Worm (Caenorhabditis elegans) whole organism, L4/young adult: ENCODE data around the gene H20J04.4.

ENCODE experiments used
- W03F9.2 ChIP-seq: fragments of 150-350 bp; optimal IDR thresholded peaks from 2 replicates; lab custom pipeline; 2014; ENCODE audit warnings: missing biosample characterization, missing genetic modification characterization
- him-1 ChIP-seq: sonication (generic microtip); optimal IDR thresholded peaks from 2 replicates; lab custom pipeline; 2016; ENCODE audit warnings: missing genotype, missing genetic modification reagents, missing genetic modification characterization, missing compliant biosample characterization

DNA sequence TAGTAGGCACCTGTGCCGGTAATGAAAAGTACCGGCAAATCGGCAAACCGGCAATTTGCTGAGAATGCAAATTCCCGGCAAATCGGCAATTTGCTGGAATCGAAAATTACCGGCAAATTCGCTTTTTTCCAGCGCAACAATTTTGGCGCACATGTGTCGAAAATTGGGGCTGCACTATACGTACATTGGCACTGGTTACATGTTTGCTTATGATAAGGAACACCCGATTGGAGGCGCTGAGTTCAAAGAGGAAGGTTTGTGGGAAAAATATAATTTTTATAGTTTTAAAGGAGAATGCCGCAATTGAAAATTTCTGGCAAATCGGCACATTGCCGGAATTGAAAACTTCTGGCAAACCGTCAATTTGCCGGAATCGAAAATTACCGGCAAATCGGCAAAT lies 31.6 kb upstream of the H20J04.4 start:
- TF ChIP-seq him-1 (tag; lab: Kevin White, UChicago): no peak
- no peak for TF ChIP-seq W03F9.2
